Worm (Caenorhabditis elegans) whole organism, L4/young adult: ENCODE measurements around the gene ZC477.4.

Experiments
- W03F9.2 ChIP-seq: fragments of 150-350 bp; optimal IDR thresholded peaks from 2 replicates; lab custom pipeline; 2014; ENCODE audit warnings: missing biosample characterization, missing genetic modification characterization
- dao-5 ChIP-seq: sonication (generic microtip); optimal IDR thresholded peaks from 2 replicates; lab custom pipeline; 2016; ENCODE audit warnings: missing genotype, missing genetic modification characterization, moderate library complexity, missing compliant biosample characterization
- him-1 ChIP-seq: sonication (generic microtip); optimal IDR thresholded peaks from 2 replicates; lab custom pipeline; 2016; ENCODE audit warnings: missing genotype, missing genetic modification reagents, missing genetic modification characterization, missing compliant biosample characterization

ce11 chrIV:7107893-7108292, 9.3 kb upstream of the ZC477.4 start, which contains the start of gene ZC477.2:
- no peak for TF ChIP-seq him-1
- no peak for TF ChIP-seq dao-5 (tag; lab: Kevin White, UChicago)
- TF ChIP-seq W03F9.2 (tag; lab: Kevin White, UChicago) = no peak
